Fruit fly (Drosophila melanogaster): ENCODE results near the gene CG31697.

CG31697 gene

dm6 chr2L:19535234-19535633, at the start of gene CG31697:
Gene CG31697, plus strand, starts transcription at chr2L:19535448.
- TF ChIP-seq pb (GFP tag; optimal IDR thresholded peaks at IDR 0.05): no peak
- peak; percentile 21 for TF ChIP-seq grn (GFP tag; optimal IDR thresholded peaks at IDR 0.05)
- TF ChIP-seq Pdp1 (GFP tag; optimal IDR thresholded peaks at IDR 0.05): peak in 1 of 2 experiments; percentile 8
- no peak for TF ChIP-seq eyg (GFP tag; optimal IDR thresholded peaks at IDR 0.05)
- TF ChIP-seq Med (GFP tag): peak; percentile 43
- TF ChIP-seq CG12104 (GFP tag; optimal IDR thresholded peaks at IDR 0.05): no peak
- TF ChIP-seq cwo (GFP tag; optimal IDR thresholded peaks at IDR 0.05): peak; percentile 75
- TF ChIP-seq CG15269 (tag; optimal IDR thresholded peaks at IDR 0.05): no peak
- TF ChIP-seq exex (tag; optimal IDR thresholded peaks at IDR 0.05): peak; percentile 78
- TF ChIP-seq pros (GFP tag; optimal IDR thresholded peaks at IDR 0.05): no peak
- no peak for TF ChIP-seq tgo (GFP tag; IDR thresholded peaks at IDR 0.05)
- TF ChIP-seq CG7987 (GFP tag; optimal IDR thresholded peaks at IDR 0.05): no peak
- TF ChIP-seq sug (tag; optimal IDR thresholded peaks at IDR 0.05): peak; percentile 58
- TF ChIP-seq slou (GFP tag; optimal IDR thresholded peaks at IDR 0.05): no peak
- TF ChIP-seq sd (tag; optimal IDR thresholded peaks at IDR 0.05): peak; percentile 69
- no peak for TF ChIP-seq nmo (GFP tag; optimal IDR thresholded peaks at IDR 0.05)
- TF ChIP-seq nerfin-1 (tag; optimal IDR thresholded peaks at IDR 0.05): peak; percentile 76
- TF ChIP-seq CG34376 (GFP tag; optimal IDR thresholded peaks at IDR 0.05): peak; percentile 35
- TF ChIP-seq tap (tag; optimal IDR thresholded peaks at IDR 0.05): no peak
- no peak for TF ChIP-seq NK7.1 (GFP tag; optimal IDR thresholded peaks at IDR 0.05)
- TF ChIP-seq Fer2 (tag; optimal IDR thresholded peaks at IDR 0.05): no peak
- peak; percentile 68 for TF ChIP-seq Hey (tag; optimal IDR thresholded peaks at IDR 0.05)
- no peak for TF ChIP-seq dmrt11E (tag; optimal IDR thresholded peaks at IDR 0.05)
- no peak for TF ChIP-seq pan (optimal IDR thresholded peaks at IDR 0.05)
- TF ChIP-seq pan (GFP tag; optimal IDR thresholded peaks at IDR 0.05 in 1 of 2, IDR thresholded peaks at IDR 0.05 in 1 of 2): no peak
- TF ChIP-seq sisA (GFP tag; IDR thresholded peaks at IDR 0.05): no peak
- TF ChIP-seq sens (GFP tag): peak; percentile 56
- no peak for TF ChIP-seq CG4360 (GFP tag; IDR thresholded peaks at IDR 0.05)
- TF ChIP-seq CG16813 (GFP tag; IDR thresholded peaks at IDR 0.05; ENCODE audit: partially characterized antibody): no peak
- TF ChIP-seq CG12744 (GFP tag; optimal IDR thresholded peaks at IDR 0.05): no peak
- TF ChIP-seq CG2116 (GFP tag; optimal IDR thresholded peaks at IDR 0.05): no peak
- TF ChIP-seq sr (GFP tag; IDR thresholded peaks at IDR 0.05): no peak

- no peak for TF ChIP-seq ro (GFP tag; IDR thresholded peaks at IDR 0.05)
- no peak for TF ChIP-seq zfh1 (GFP tag; IDR thresholded peaks at IDR 0.05)
- no peak for TF ChIP-seq CG11398 (GFP tag; optimal IDR thresholded peaks at IDR 0.05)
- TF ChIP-seq sc (optimal IDR thresholded peaks at IDR 0.05): no peak
- no peak for TF ChIP-seq sc (GFP tag; optimal IDR thresholded peaks at IDR 0.05)
- no peak for TF ChIP-seq tap (tag; optimal IDR thresholded peaks at IDR 0.05)
- TF ChIP-seq z (GFP tag; IDR thresholded peaks at IDR 0.05): no peak
- no peak for TF ChIP-seq Meics (GFP tag; optimal IDR thresholded peaks at IDR 0.05)
- no peak for TF ChIP-seq CG8944 (GFP tag; optimal IDR thresholded peaks at IDR 0.05)
- TF ChIP-seq Pdp1 (GFP tag; optimal IDR thresholded peaks at IDR 0.05): no peak
- no peak for TF ChIP-seq E2f1 (GFP tag; IDR thresholded peaks at IDR 0.05)
- TF ChIP-seq CG3163 (GFP tag; optimal IDR thresholded peaks at IDR 0.05): no peak
- no peak for TF ChIP-seq hkb (optimal IDR thresholded peaks at IDR 0.05)
- TF ChIP-seq hkb (GFP tag; IDR thresholded peaks at IDR 0.05): no peak
- no peak for TF ChIP-seq CG30020 (tag; optimal IDR thresholded peaks at IDR 0.05)
Measured at dm6 chr2L:19487190-19487589, 48.1 kb upstream of the CG31697 start, which contains the start of gene CG13083. Gene CG13083, plus strand, starts transcription at chr2L:19487490.

Data from whole organism, embryonic.